Worm (Caenorhabditis elegans) whole organism, L2 larva: ENCODE data around the gene Y37D8A.5.

ENCODE experiments used
- C34F6.9 ChIP-seq: fragments of 150-350 bp; optimal IDR thresholded peaks from 2 replicates; lab custom pipeline; 2014; ENCODE audit warnings: missing biosample characterization, missing genetic modification characterization
- F13H6.1 ChIP-seq: sonication (generic microtip); optimal IDR thresholded peaks from 2 replicates; lab custom pipeline; 2016; ENCODE audit warnings: missing genetic modification characterization, missing compliant biosample characterization
- R02D3.7 ChIP-seq: fragments of 150-350 bp; optimal IDR thresholded peaks from 2 replicates; lab custom pipeline; 2014; ENCODE audit warnings: missing biosample characterization, missing genetic modification characterization
- egl-27 ChIP-seq: sonication (generic microtip); optimal IDR thresholded peaks from 3 replicates; lab custom pipeline; 2017; ENCODE audit warnings: missing biosample characterization, missing genetic modification reagents, missing genetic modification characterization
- lin-13 ChIP-seq: fragments of 150-350 bp; optimal IDR thresholded peaks from 2 replicates; lab custom pipeline; 2014; ENCODE audit warnings: missing biosample characterization, missing genetic modification reagents, missing genetic modification characterization
- nhr-11 ChIP-seq: fragments of 150-350 bp; optimal IDR thresholded peaks from 2 replicates; lab custom pipeline; 2014; ENCODE audit warnings: missing biosample characterization, missing genetic modification characterization
- nhr-237 ChIP-seq: fragments of 150-350 bp; optimal IDR thresholded peaks from 2 replicates; lab custom pipeline; 2014; ENCODE audit warnings: missing biosample characterization, missing genetic modification characterization
- nhr-25 ChIP-seq: fragments of 150-350 bp; sonication (generic microtip); optimal IDR thresholded peaks from 3 replicates; lab custom pipeline; 2014; ENCODE audit warnings: missing biosample characterization, missing genetic modification characterization
- snpc-4 ChIP-seq: fragments of 150-350 bp; optimal IDR thresholded peaks from 2 replicates; lab custom pipeline; 2014; ENCODE audit warnings: missing biosample characterization, missing genetic modification characterization
- unc-39 ChIP-seq: fragments of 150-350 bp; optimal IDR thresholded peaks from 2 replicates; lab custom pipeline; 2014; ENCODE audit warnings: missing biosample characterization, missing genetic modification characterization
- unc-62 ChIP-seq: fragments of 150-350 bp; optimal IDR thresholded peaks from 2 replicates; lab custom pipeline; 2014; ENCODE audit warnings: missing biosample characterization, missing genetic modification reagents, missing genetic modification characterization
- zag-1 ChIP-seq: fragments of 150-350 bp; optimal IDR thresholded peaks from 2 replicates; lab custom pipeline; 2014; ENCODE audit warnings: missing biosample characterization, missing genetic modification characterization
- ztf-11 ChIP-seq: sonication (generic microtip); optimal IDR thresholded peaks from 2 replicates; lab custom pipeline; 2017; ENCODE audit warnings: missing biosample characterization, missing genetic modification characterization
- ztf-4 ChIP-seq: fragments of 150-350 bp; optimal IDR thresholded peaks from 2 replicates; lab custom pipeline; 2014; ENCODE audit warnings: missing biosample characterization, missing genetic modification characterization

DNA sequence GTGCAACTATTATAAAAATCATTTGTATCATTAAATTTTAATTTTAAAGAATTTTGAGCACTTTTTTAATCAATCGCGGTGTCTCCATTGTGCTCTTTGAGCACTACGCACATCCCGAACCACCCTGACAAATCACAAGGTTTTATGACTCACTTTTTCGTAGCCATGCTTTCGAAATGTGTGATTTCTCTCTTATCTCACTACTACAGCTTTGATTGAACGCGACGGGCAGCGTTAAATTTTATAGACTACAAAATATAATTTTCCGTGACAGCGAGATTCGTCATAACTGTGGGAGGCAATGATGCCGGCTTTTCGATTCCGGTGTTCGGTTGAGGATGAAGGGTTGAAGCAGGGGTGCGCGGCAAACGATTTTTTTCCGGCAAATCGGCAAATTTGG lies 5.6 kb downstream of the Y37D8A.5 start:
- TF ChIP-seq ztf-4 (no peak), F13H6.1 (tag; lab: Kevin White, UChicago) (no peak), zag-1 (tag; lab: Kevin White, UChicago) (no peak), unc-62 (GFP tag; lab: Kevin White, UChicago) (no peak), ztf-11 (tag; lab: Kevin White, UChicago) (no peak), unc-39 (no peak), C34F6.9 (tag; lab: Kevin White, UChicago) (no peak), egl-27 (tag; lab: Kevin White, UChicago) (no peak), nhr-25 (no peak), R02D3.7 (no peak), snpc-4 (tag; lab: Kevin White, UChicago) (no peak), nhr-237 (tag; lab: Kevin White, UChicago) (no peak), lin-13 (no peak), nhr-11 (tag; lab: Kevin White, UChicago) (no peak)
